Worm (Caenorhabditis elegans): Measurements from ENCODE around the gene fbxa-99.

- TF ChIP-seq blmp-1 (tag; optimal IDR thresholded peaks at IDR 0.05) = no peak
- no peak for TF ChIP-seq lsy-2 (tag; optimal IDR thresholded peaks at IDR 0.05)
- no peak for TF ChIP-seq fkh-4 (tag; optimal IDR thresholded peaks at IDR 0.05; ENCODE audit: borderline replicate concordance)
- no peak for TF ChIP-seq zag-1 (tag; optimal IDR thresholded peaks at IDR 0.05)
- no peak for TF ChIP-seq lin-39 (tag; optimal IDR thresholded peaks at IDR 0.05)
- TF ChIP-seq pax-3 (tag; optimal IDR thresholded peaks at IDR 0.05) = no peak
- TF ChIP-seq ama-1 (optimal IDR thresholded peaks at IDR 0.05) = no peak
- TF ChIP-seq nhr-20 (tag; optimal IDR thresholded peaks at IDR 0.05) = no peak
- no peak for TF ChIP-seq nhr-12 (tag; optimal IDR thresholded peaks at IDR 0.05)
- TF ChIP-seq nhr-71 (tag; optimal IDR thresholded peaks at IDR 0.05) = no peak
Observed at ce11 chrV:16031571-16031970, 48.9 kb upstream of the fbxa-99 start, which contains the start of gene T10C6.7.
